Worm (Caenorhabditis elegans): ENCODE measurements around the gene dnj-25.

ce11 chrV:20782188-20782587 is 38.0 kb upstream of the dnj-25 start:
- no peak for TF ChIP-seq ref-1 (GFP tag; conservative IDR thresholded peaks at IDR 0.05)
- TF ChIP-seq klf-2 (GFP tag; conservative IDR thresholded peaks at IDR 0.05) = no peak
- no peak for TF ChIP-seq ztf-23 (GFP tag; IDR thresholded peaks at IDR 0.05)
- TF ChIP-seq ztf-29 (GFP tag; IDR thresholded peaks at IDR 0.05) = no peak
- TF ChIP-seq med-1 (GFP tag; optimal IDR thresholded peaks at IDR 0.05; ENCODE audit: insufficient read depth) = no peak
- no peak for TF ChIP-seq cog-1 (tag; optimal IDR thresholded peaks at IDR 0.05)
- no peak for TF ChIP-seq tab-1 (GFP tag; IDR thresholded peaks at IDR 0.05)
- no peak for TF ChIP-seq flt-1 (GFP tag; IDR thresholded peaks at IDR 0.05)

Measured in whole organism, midembryonic.